Worm (Caenorhabditis elegans) whole organism, midembryonic: ENCODE measurements around the gene irg-1.

ENCODE experiments used
- cog-1 ChIP-seq: sonication (generic microtip); optimal IDR thresholded peaks from 2 replicates; lab custom pipeline; 2016; ENCODE audit warnings: missing genetic modification characterization, missing compliant biosample characterization
- flt-1 ChIP-seq: fragments of 200-800 bp; sonication (Bioruptor generic); IDR thresholded peaks from 2 replicates; pipeline ENCODE4 v1.3.6; 2022; ENCODE audit warnings: missing genetic modification characterization, missing compliant biosample characterization
- ref-1 ChIP-seq: fragments of 200-800 bp; sonication (Bioruptor generic); conservative IDR thresholded peaks from 2 replicates; pipeline ENCODE4 v1.3.6; 2022; ENCODE audit warnings: missing genetic modification reagents, missing genetic modification characterization, missing compliant biosample characterization
- tab-1 ChIP-seq: fragments of 200-800 bp; sonication (Bioruptor generic); IDR thresholded peaks from 2 replicates; pipeline ENCODE4 v1.3.6; 2022; ENCODE audit warnings: missing genetic modification characterization, missing compliant biosample characterization

DNA sequence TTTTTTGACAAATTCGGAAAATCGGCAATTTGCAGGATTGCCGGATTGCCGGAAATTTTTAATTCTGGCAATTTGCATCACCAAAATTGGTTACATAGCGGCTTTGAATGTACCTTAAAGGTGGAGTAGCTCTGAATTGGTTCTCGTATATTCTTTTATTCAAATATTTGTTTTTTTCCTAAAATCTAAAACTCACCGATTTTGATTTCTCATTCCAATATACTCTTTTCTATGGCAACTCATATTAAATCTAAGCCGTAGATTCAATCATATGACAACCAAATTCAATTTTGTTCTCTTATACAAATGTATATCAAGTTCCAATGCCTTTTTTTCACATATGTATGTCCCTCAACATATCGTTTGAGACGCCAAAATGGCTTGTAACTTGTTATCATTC lies 26.2 kb downstream of the irg-1 start, which contains the start of gene sri-21:
- TF ChIP-seq ref-1 (GFP tag; lab: Robert Waterston, UW) (no peak), flt-1 (GFP tag; lab: Robert Waterston, UW) (no peak), tab-1 (GFP tag; lab: Robert Waterston, UW) (no peak), cog-1 (no peak)
